Fruit fly (Drosophila melanogaster) whole organism, wandering third instar larva: ENCODE measurements around the gene AhcyL1.

Experiments used
- Abd-B ChIP-seq: fragments of >200 bp; optimal IDR thresholded peaks from 2 replicates; lab custom pipeline; 2017; ENCODE audit warnings: missing biosample characterization, missing genetic modification characterization
- CG9705 ChIP-seq: fragments of 200-800 bp; sonication (Bioruptor generic); optimal IDR thresholded peaks from 2 replicates; lab custom pipeline; 2018; ENCODE audit warnings: missing biosample characterization, mild to moderate bottlenecking, missing genetic modification characterization
- CrebA ChIP-seq: fragments of 200-800 bp; sonication (Bioruptor generic); optimal IDR thresholded peaks from 2 replicates; lab custom pipeline; 2016; ENCODE audit warnings: missing biosample characterization, mild to moderate bottlenecking, missing genetic modification characterization, borderline replicate concordance
- Dfd ChIP-seq: fragments of >200 bp; optimal IDR thresholded peaks from 2 replicates; lab custom pipeline; 2017; ENCODE audit warnings: missing biosample characterization, missing genetic modification characterization
- Dif ChIP-seq: fragments of 200-275, 200-300 bp; sonication (Bioruptor generic); optimal IDR thresholded peaks from 2 replicates; lab custom pipeline; 2018; ENCODE audit warnings: missing biosample characterization, missing genetic modification characterization; ENCODE audit not compliant: partially characterized antibody
- HLH106 ChIP-seq: fragments of 200-800 bp; optimal IDR thresholded peaks from 3 replicates; lab custom pipeline; 2019; ENCODE audit warnings: missing biosample characterization, mild to moderate bottlenecking, missing genetic modification characterization, moderate library complexity
- Hnf4 ChIP-seq: fragments of 200-800 bp; sonication (Bioruptor generic); optimal IDR thresholded peaks from 2 replicates; lab custom pipeline; 2016; ENCODE audit warnings: missing biosample characterization, mild to moderate bottlenecking, missing genetic modification characterization
- Hr78 ChIP-seq: fragments of >200 bp; optimal IDR thresholded peaks from 2 replicates; lab custom pipeline; 2017; ENCODE audit warnings: missing biosample characterization, missing genetic modification characterization
- Hr83 ChIP-seq: fragments of 200-300 bp; sonication (Bioruptor generic); optimal IDR thresholded peaks from 2 replicates; lab custom pipeline; 2016; ENCODE audit warnings: missing biosample characterization, mild to moderate bottlenecking, missing genetic modification characterization, moderate library complexity; ENCODE audit not compliant: poor library complexity, severe bottlenecking
- Mio ChIP-seq: sonication (Bioruptor generic); optimal IDR thresholded peaks from 2 replicates; lab custom pipeline; 2016; ENCODE audit warnings: missing biosample characterization, missing genetic modification characterization
- Myc ChIP-seq: fragments of >200 bp; optimal IDR thresholded peaks from 2 replicates; lab custom pipeline; 2017
- Rel ChIP-seq, 2 experiments: fragments of 200-800 bp; sonication (Bioruptor generic) in 1 of 2; optimal IDR thresholded peaks; 2 replicates in 1 of 2; 3 replicates in 1 of 2; lab custom pipeline; 2016 to 2019; ENCODE audit warnings: mild to moderate bottlenecking in 2 of 2, missing biosample characterization in 2 of 2, missing genetic modification characterization in 2 of 2, moderate library complexity in 1 of 2
- Sp1 ChIP-seq: fragments of 200-800 bp; sonication (Bioruptor generic); optimal IDR thresholded peaks from 3 replicates; lab custom pipeline; 2019; ENCODE audit warnings: missing biosample characterization, mild to moderate bottlenecking, missing genetic modification characterization, moderate library complexity
- Vsx2 ChIP-seq: fragments of 200-300, 225-300 bp; sonication (Bioruptor generic); optimal IDR thresholded peaks from 2 replicates; lab custom pipeline; 2018; ENCODE audit warnings: missing biosample characterization, missing genetic modification characterization; ENCODE audit not compliant: partially characterized antibody
- br ChIP-seq: fragments of 200-800 bp; sonication (Bioruptor generic); optimal IDR thresholded peaks from 2 replicates; lab custom pipeline; 2016; ENCODE audit warnings: missing biosample characterization, missing genetic modification characterization
- brk ChIP-seq: fragments of 200-800 bp; sonication (Bioruptor generic); optimal IDR thresholded peaks from 2 replicates; lab custom pipeline; 2016; ENCODE audit warnings: missing biosample characterization, mild to moderate bottlenecking, missing genetic modification characterization
- dl ChIP-seq, 2 experiments: fragments of 175-275, 200-275 bp in 1 of 2; fragments of 200-275 bp in 1 of 2; sonication (Bioruptor generic); optimal IDR thresholded peaks; lab custom pipeline; 2018; ENCODE audit warnings: mild to moderate bottlenecking in 2 of 2, missing biosample characterization in 2 of 2, missing genetic modification characterization in 2 of 2, moderate library complexity in 2 of 2; ENCODE audit not compliant: partially characterized antibody in 2 of 2, insufficient read depth in 1 of 2
- dmrt93B ChIP-seq: fragments of 200-800 bp; sonication (Bioruptor generic); optimal IDR thresholded peaks from 2 replicates; lab custom pipeline; 2018; ENCODE audit warnings: missing biosample characterization, mild to moderate bottlenecking, missing genetic modification characterization
- ey ChIP-seq: fragments of 200-800 bp; sonication (Bioruptor generic); optimal IDR thresholded peaks from 2 replicates; lab custom pipeline; 2016; ENCODE audit warnings: missing biosample characterization, missing genetic modification characterization
- lola ChIP-seq: fragments of >200 bp; optimal IDR thresholded peaks from 2 replicates; lab custom pipeline; 2017; ENCODE audit warnings: missing biosample characterization, missing genetic modification characterization
- sage ChIP-seq: fragments of 200-800 bp; sonication (Bioruptor generic); optimal IDR thresholded peaks from 2 replicates; lab custom pipeline; 2016; ENCODE audit warnings: missing biosample characterization, mild to moderate bottlenecking, missing genetic modification characterization
- tai ChIP-seq: sonication (Bioruptor generic); optimal IDR thresholded peaks from 2 replicates; lab custom pipeline; 2016; ENCODE audit warnings: missing biosample characterization, missing genetic modification characterization
- usp ChIP-seq: fragments of >200 bp; optimal IDR thresholded peaks from 2 replicates; lab custom pipeline; 2017; ENCODE audit warnings: missing biosample characterization, missing genetic modification characterization
- woc ChIP-seq: sonication (Bioruptor generic); optimal IDR thresholded peaks from 2 replicates; lab custom pipeline; 2016; ENCODE audit warnings: missing biosample characterization, mild to moderate bottlenecking, missing genetic modification characterization

AhcyL1 gene

DNA sequence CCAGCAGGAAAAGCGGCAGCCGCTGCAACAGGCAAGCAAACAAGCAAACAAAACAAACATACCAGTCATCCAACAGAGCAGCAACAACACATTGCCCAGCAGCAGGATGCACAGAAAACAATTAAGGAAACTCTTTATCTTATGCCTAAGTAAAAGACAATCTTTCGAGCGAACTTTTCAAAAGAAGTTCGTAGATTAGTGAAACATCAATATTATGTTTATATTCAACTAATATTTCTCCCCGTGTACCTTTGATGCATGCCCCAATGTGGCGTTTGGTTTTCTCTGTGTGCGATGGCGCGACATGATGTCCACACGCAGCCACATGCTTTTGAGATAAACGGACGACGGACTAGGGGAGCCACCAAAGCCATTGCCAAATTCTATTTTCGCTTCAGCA is 41.2 kb downstream of the AhcyL1 start:
- TF ChIP-seq brk: no peak
- no peak for TF ChIP-seq br
- no peak for TF ChIP-seq dl (GFP tag; optimal IDR thresholded peaks at IDR 0.05; lab: Kevin White, UChicago; ENCODE audit: insufficient read depth in 1 of 2, partially characterized antibody in 2 of 2)
- no peak for TF ChIP-seq HLH106 (tag; lab: Kevin White, UChicago)
- no peak for TF ChIP-seq Mio
- TF ChIP-seq sage (GFP tag; lab: Kevin White, UChicago): no peak
- TF ChIP-seq Abd-B (GFP tag; lab: Kevin White, UChicago): no peak
- no peak for TF ChIP-seq woc (GFP tag; lab: Kevin White, UChicago)
- TF ChIP-seq Hnf4: no peak
- TF ChIP-seq Myc (lab: Kevin White, UChicago): no peak
- TF ChIP-seq CG9705 (GFP tag; lab: Kevin White, UChicago): no peak
- no peak for TF ChIP-seq Vsx2 (GFP tag; lab: Kevin White, UChicago)
- no peak for TF ChIP-seq CrebA (GFP tag; lab: Kevin White, UChicago)
- TF ChIP-seq Rel (GFP tag; optimal IDR thresholded peaks at IDR 0.05; lab: Kevin White, UChicago): no peak
- TF ChIP-seq Rel (tag; optimal IDR thresholded peaks at IDR 0.05; lab: Kevin White, UChicago): no peak
- no peak for TF ChIP-seq tai (GFP tag; lab: Kevin White, UChicago)
- TF ChIP-seq lola (GFP tag; lab: Kevin White, UChicago): no peak
- no peak for TF ChIP-seq Hr78
- TF ChIP-seq Hr83 (GFP tag; lab: Kevin White, UChicago): no peak
- TF ChIP-seq, all 38 proteins: peak for 0

DNA sequence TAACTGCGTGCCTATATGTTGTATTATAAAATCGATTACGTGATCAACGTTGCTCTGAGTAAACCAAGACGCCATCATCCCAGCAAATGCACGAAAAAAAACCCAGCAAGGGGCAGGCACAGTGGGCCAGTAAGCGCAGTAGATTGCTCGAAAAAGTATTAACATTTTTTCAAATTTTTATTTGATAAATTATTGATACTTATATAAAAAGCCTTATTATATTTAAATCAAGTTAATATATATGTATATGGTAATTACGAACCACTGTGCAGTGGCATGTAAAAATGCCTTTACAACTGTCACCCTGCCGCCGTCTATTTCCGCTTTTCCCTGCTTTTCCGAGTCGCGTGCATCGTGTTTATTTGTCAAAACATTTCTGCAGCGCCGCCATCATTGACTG is 45.1 kb downstream of the AhcyL1 start:
- TF ChIP-seq usp (GFP tag; lab: Kevin White, UChicago) (no peak), Dfd (GFP tag; lab: Kevin White, UChicago) (no peak), dmrt93B (GFP tag; lab: Kevin White, UChicago) (no peak), Dif (GFP tag; lab: Kevin White, UChicago) (no peak), Hr83 (GFP tag; lab: Kevin White, UChicago) (no peak), ey (no peak), Sp1 (no peak)
